Worm (Caenorhabditis elegans) whole organism, mixed stage, embryonic: ENCODE data around the gene M02B1.3.

ENCODE experiments used
- elt-1 ChIP-seq: sonication (generic microtip); optimal IDR thresholded peaks from 2 replicates; lab custom pipeline; 2017; ENCODE audit warnings: missing genetic modification characterization, mild to moderate bottlenecking, missing compliant biosample characterization, antibody characterized with exemption, moderate library complexity, borderline replicate concordance; ENCODE audit not compliant: insufficient read depth
- snpc-4 ChIP-seq: fragments of 150-350 bp; optimal IDR thresholded peaks from 2 replicates; lab custom pipeline; 2014; ENCODE audit warnings: missing biosample characterization, missing genetic modification characterization
- unc-62 ChIP-seq: fragments of 150-350 bp; optimal IDR thresholded peaks from 2 replicates; lab custom pipeline; 2014; ENCODE audit warnings: missing biosample characterization, missing genetic modification reagents, missing genetic modification characterization
- ztf-11 ChIP-seq: fragments of 150-350 bp; optimal IDR thresholded peaks from 2 replicates; lab custom pipeline; 2014; ENCODE audit warnings: missing biosample characterization, missing genetic modification characterization

DNA sequence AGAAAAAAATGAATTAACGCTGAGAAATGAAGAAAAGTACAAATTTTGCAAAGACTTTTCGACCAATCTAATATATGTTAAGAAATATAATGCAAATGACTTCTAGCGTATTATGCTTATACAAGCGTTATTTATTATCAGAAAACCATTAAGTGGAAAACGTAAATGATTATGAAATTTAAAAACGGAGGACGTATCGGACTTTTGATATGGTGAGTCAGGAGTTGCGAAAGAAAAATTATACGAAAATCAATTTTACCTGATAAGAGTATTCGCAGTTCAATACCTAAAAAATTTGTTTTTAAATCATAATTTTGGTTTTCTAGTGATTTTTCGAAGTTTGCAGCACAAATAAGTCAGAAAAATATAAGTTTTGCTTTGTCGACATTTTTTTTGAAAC lies 40.2 kb downstream of the M02B1.3 start:
- TF ChIP-seq elt-1 (tag; lab: Kevin White, UChicago) = no peak
- TF ChIP-seq snpc-4 (tag; lab: Kevin White, UChicago) = no peak
- no peak for TF ChIP-seq unc-62 (GFP tag; lab: Kevin White, UChicago)
- no peak for TF ChIP-seq ztf-11 (tag; lab: Kevin White, UChicago)
